Worm (Caenorhabditis elegans) whole organism, late embryonic: ENCODE measurements around the gene ZK287.9.
A peak's percentile ranks its signal among the peaks of the same experiment; 100 is the strongest.

Source experiments
- C08G9.2 ChIP-seq: sonication (generic microtip); optimal IDR thresholded peaks from 2 replicates; lab custom pipeline; 2016; ENCODE audit warnings: mild to moderate bottlenecking, missing genetic modification characterization, moderate library complexity, missing compliant biosample characterization
- C38D4.7 ChIP-seq: fragments of 200-800 bp; sonication (Bioruptor generic); optimal IDR thresholded peaks from 2 replicates; lab custom pipeline; 2018; ENCODE audit warnings: mild to moderate bottlenecking, missing genetic modification characterization, moderate library complexity, missing compliant biosample characterization
- K02D7.2 ChIP-seq: sonication (generic microtip); optimal IDR thresholded peaks from 2 replicates; lab custom pipeline; 2017; ENCODE audit warnings: mild to moderate bottlenecking, missing genetic modification characterization, missing compliant biosample characterization
- ahr-1 ChIP-seq: sonication (generic microtip); optimal IDR thresholded peaks from 2 replicates; lab custom pipeline; 2016; ENCODE audit warnings: missing genetic modification characterization, missing compliant biosample characterization
- ama-1 ChIP-seq: fragments of 150-350 bp; optimal IDR thresholded peaks from 2 replicates; lab custom pipeline; 2014
- ceh-22 ChIP-seq: sonication (generic microtip); optimal IDR thresholded peaks from 2 replicates; lab custom pipeline; 2017; ENCODE audit warnings: missing biosample characterization, missing genetic modification characterization
- ceh-24 ChIP-seq: sonication (generic microtip); optimal IDR thresholded peaks from 2 replicates; lab custom pipeline; 2016; ENCODE audit warnings: mild to moderate bottlenecking, missing genetic modification characterization, missing compliant biosample characterization
- ceh-30 ChIP-seq: fragments of 150-350 bp; optimal IDR thresholded peaks from 2 replicates; lab custom pipeline; 2014; ENCODE audit warnings: missing biosample characterization, missing genetic modification characterization
- ceh-31 ChIP-seq: sonication (generic microtip); optimal IDR thresholded peaks from 2 replicates; lab custom pipeline; 2016; ENCODE audit warnings: missing genetic modification characterization, missing compliant biosample characterization
- ceh-34 ChIP-seq: sonication (generic microtip); optimal IDR thresholded peaks from 2 replicates; lab custom pipeline; 2016; ENCODE audit warnings: mild to moderate bottlenecking, missing genetic modification characterization, missing compliant biosample characterization
- ceh-48 ChIP-seq: sonication (generic microtip); optimal IDR thresholded peaks from 2 replicates; lab custom pipeline; 2016; ENCODE audit warnings: missing genetic modification characterization, inconsistent platforms, missing compliant biosample characterization
- ceh-9 ChIP-seq: sonication (generic microtip); optimal IDR thresholded peaks from 2 replicates; lab custom pipeline; 2016; ENCODE audit warnings: mild to moderate bottlenecking, missing genetic modification characterization, inconsistent platforms, missing compliant biosample characterization
- dmd-4 ChIP-seq: sonication (generic microtip); optimal IDR thresholded peaks from 2 replicates; lab custom pipeline; 2016; ENCODE audit warnings: borderline replicate concordance, missing genetic modification characterization, missing compliant biosample characterization
- dve-1 ChIP-seq: sonication (generic microtip); optimal IDR thresholded peaks from 2 replicates; lab custom pipeline; 2017; ENCODE audit warnings: antibody characterized with exemption, mild to moderate bottlenecking, missing genetic modification characterization, missing compliant biosample characterization
- elt-4 ChIP-seq: sonication (generic microtip); optimal IDR thresholded peaks from 2 replicates; lab custom pipeline; 2016; ENCODE audit warnings: missing genetic modification characterization, missing compliant biosample characterization
- ets-4 ChIP-seq: sonication (generic microtip); optimal IDR thresholded peaks from 2 replicates; lab custom pipeline; 2016; ENCODE audit warnings: missing genetic modification characterization, missing compliant biosample characterization
- eyg-1 ChIP-seq: sonication (generic microtip); optimal IDR thresholded peaks from 2 replicates; lab custom pipeline; 2016; ENCODE audit warnings: missing genotype, missing genetic modification characterization, missing compliant biosample characterization
- fax-1 ChIP-seq: sonication (generic microtip); optimal IDR thresholded peaks from 2 replicates; lab custom pipeline; 2016; ENCODE audit warnings: missing genotype, missing genetic modification characterization, missing compliant biosample characterization
- fkh-10 ChIP-seq: fragments of 150-350 bp; optimal IDR thresholded peaks from 2 replicates; lab custom pipeline; 2014; ENCODE audit warnings: missing biosample characterization, missing genetic modification reagents, missing genetic modification characterization
- gmeb-2 ChIP-seq: sonication (generic microtip); optimal IDR thresholded peaks from 2 replicates; lab custom pipeline; 2016; ENCODE audit warnings: missing genetic modification characterization, inconsistent platforms, missing compliant biosample characterization
- hlh-13 ChIP-seq: fragments of 200-800 bp; sonication (Bioruptor generic); optimal IDR thresholded peaks from 2 replicates; lab custom pipeline; 2018; ENCODE audit warnings: mild to moderate bottlenecking, missing genetic modification characterization, missing compliant biosample characterization
- hlh-15 ChIP-seq: sonication (generic microtip); optimal IDR thresholded peaks from 2 replicates; lab custom pipeline; 2016; ENCODE audit warnings: missing genetic modification characterization, missing compliant biosample characterization
- hlh-30 ChIP-seq: sonication (generic microtip); optimal IDR thresholded peaks from 2 replicates; lab custom pipeline; 2017; ENCODE audit warnings: antibody characterized with exemption, missing genetic modification characterization, missing compliant biosample characterization; ENCODE audit not compliant: insufficient read depth
- hlh-6 ChIP-seq: sonication (generic microtip); optimal IDR thresholded peaks from 2 replicates; lab custom pipeline; 2016; ENCODE audit warnings: missing genotype, missing genetic modification characterization, missing compliant biosample characterization
- hlh-8 ChIP-seq: sonication (generic microtip); optimal IDR thresholded peaks from 2 replicates; lab custom pipeline; 2016; ENCODE audit warnings: missing genotype, missing genetic modification characterization, missing compliant biosample characterization
- mec-3 ChIP-seq: sonication (generic microtip); optimal IDR thresholded peaks from 2 replicates; lab custom pipeline; 2016; ENCODE audit warnings: borderline replicate concordance, missing genetic modification characterization, missing compliant biosample characterization
- nfya-1 ChIP-seq: sonication (generic microtip); optimal IDR thresholded peaks from 2 replicates; lab custom pipeline; 2017; ENCODE audit warnings: missing genetic modification characterization, mild to moderate bottlenecking, missing compliant biosample characterization, antibody characterized with exemption, moderate library complexity
- nhr-11 ChIP-seq: fragments of 150-350 bp; optimal IDR thresholded peaks from 2 replicates; lab custom pipeline; 2014; ENCODE audit warnings: missing biosample characterization, missing genetic modification characterization
- npax-4 ChIP-seq: sonication (generic microtip); optimal IDR thresholded peaks from 2 replicates; lab custom pipeline; 2016; ENCODE audit warnings: missing genetic modification characterization, missing compliant biosample characterization
- odd-2 ChIP-seq: sonication (generic microtip); optimal IDR thresholded peaks from 2 replicates; lab custom pipeline; 2017; ENCODE audit warnings: antibody characterized with exemption, mild to moderate bottlenecking, missing genetic modification characterization, missing compliant biosample characterization
- pha-2 ChIP-seq: sonication (generic microtip); optimal IDR thresholded peaks from 2 replicates; lab custom pipeline; 2017; ENCODE audit warnings: mild to moderate bottlenecking, missing genetic modification characterization, missing compliant biosample characterization
- pha-4 ChIP-seq: fragments of 150-350 bp; optimal IDR thresholded peaks from 2 replicates; lab custom pipeline; 2018; ENCODE audit warnings: missing biosample characterization, missing genetic modification reagents, missing genetic modification characterization
- pqm-1 ChIP-seq: sonication (generic microtip); optimal IDR thresholded peaks from 2 replicates; lab custom pipeline; 2016; ENCODE audit warnings: missing genetic modification characterization, missing compliant biosample characterization
- ref-2 ChIP-seq: sonication (generic microtip); optimal IDR thresholded peaks from 2 replicates; lab custom pipeline; 2016; ENCODE audit warnings: missing genetic modification characterization, missing compliant biosample characterization
- rnt-1 ChIP-seq: sonication (generic microtip); optimal IDR thresholded peaks from 2 replicates; lab custom pipeline; 2016; ENCODE audit warnings: missing genetic modification characterization, missing compliant biosample characterization
- sdc-2 ChIP-seq: sonication (generic microtip); optimal IDR thresholded peaks from 2 replicates; lab custom pipeline; 2016; ENCODE audit warnings: missing genotype, missing genetic modification characterization, missing compliant biosample characterization
- syd-9 ChIP-seq: sonication (generic microtip); optimal IDR thresholded peaks from 2 replicates; lab custom pipeline; 2016; ENCODE audit warnings: mild to moderate bottlenecking, missing genetic modification characterization, moderate library complexity, missing compliant biosample characterization
- tbx-7 ChIP-seq: sonication (generic microtip); optimal IDR thresholded peaks from 2 replicates; lab custom pipeline; 2016; ENCODE audit warnings: missing genotype, missing genetic modification characterization, missing compliant biosample characterization
- ttx-3 ChIP-seq: sonication (generic microtip); optimal IDR thresholded peaks from 2 replicates; lab custom pipeline; 2016; ENCODE audit warnings: missing genetic modification reagents, missing genetic modification characterization, missing compliant biosample characterization
- unc-42 ChIP-seq: sonication (generic microtip); optimal IDR thresholded peaks from 2 replicates; lab custom pipeline; 2016; ENCODE audit warnings: missing genotype, missing genetic modification characterization, missing compliant biosample characterization
- unc-86 ChIP-seq: sonication (generic microtip); optimal IDR thresholded peaks from 2 replicates; lab custom pipeline; 2016; ENCODE audit warnings: missing genetic modification characterization, missing compliant biosample characterization
- zip-5 ChIP-seq: sonication (generic microtip); optimal IDR thresholded peaks from 2 replicates; lab custom pipeline; 2016; ENCODE audit warnings: missing genetic modification characterization, missing compliant biosample characterization

Gene ZK287.9

ce11 chrV:9664620-9665019 lies 14.5 kb upstream of the ZK287.9 start (continued):
- TF ChIP-seq hlh-13 (GFP tag; lab: Kevin White, UChicago) (no peak), dve-1 (no peak), ceh-24 (tag; lab: Kevin White, UChicago) (no peak), dmd-4 (no peak), C38D4.7 (GFP tag; lab: Kevin White, UChicago) (no peak), eyg-1 (no peak), nhr-11 (no peak), mec-3 (tag; lab: Kevin White, UChicago) (no peak), hlh-30 (tag; lab: Kevin White, UChicago) (no peak), ceh-34 (tag; lab: Kevin White, UChicago) (no peak), npax-4 (no peak), ceh-30 (no peak), ceh-22 (tag; lab: Kevin White, UChicago) (no peak), ceh-31 (peak; percentile 82), pqm-1 (tag; lab: Kevin White, UChicago) (no peak), zip-5 (tag; lab: Kevin White, UChicago) (no peak), hlh-8 (tag; lab: Kevin White, UChicago) (no peak), tbx-7 (tag; lab: Kevin White, UChicago) (no peak), nfya-1 (tag; lab: Kevin White, UChicago) (peak; percentile 56), gmeb-2 (no peak), fax-1 (tag; lab: Kevin White, UChicago) (no peak), ceh-9 (tag; lab: Kevin White, UChicago) (no peak), K02D7.2 (tag; lab: Kevin White, UChicago) (no peak), odd-2 (tag; lab: Kevin White, UChicago) (no peak), ahr-1 (tag; lab: Kevin White, UChicago) (no peak), rnt-1 (no peak), elt-4 (tag; lab: Kevin White, UChicago) (no peak), unc-86 (tag; lab: Kevin White, UChicago) (peak; percentile 18), ttx-3 (tag; lab: Kevin White, UChicago) (no peak), pha-2 (tag; lab: Kevin White, UChicago) (no peak), fkh-10 (GFP tag; lab: Kevin White, UChicago) (no peak)

- TF ChIP-seq dmd-4 (no peak), unc-42 (peak; percentile 17), ref-2 (tag; lab: Kevin White, UChicago) (no peak), ceh-48 (tag; lab: Kevin White, UChicago) (no peak), fkh-10 (GFP tag; lab: Kevin White, UChicago) (peak; percentile 3), ama-1 (lab: Kevin White, UChicago) (no peak)
- TF ChIP-seq, all 69 proteins: peak for 2
Measured at ce11 chrV:9666394-9666793, 12.8 kb upstream of the ZK287.9 start, which contains the start of gene ZK287.1. Gene ZK287.1, plus strand, starts transcription at chrV:9666694.

ce11 chrV:9672495-9672894 lies 6.7 kb upstream of the ZK287.9 start:
- TF ChIP-seq hlh-15, result no peak
- TF ChIP-seq C08G9.2 (tag; lab: Kevin White, UChicago), result no peak
- TF ChIP-seq syd-9 (tag; lab: Kevin White, UChicago), result no peak
- TF ChIP-seq ceh-31, result no peak
- no peak for TF ChIP-seq nfya-1 (tag; lab: Kevin White, UChicago)
- TF ChIP-seq hlh-13 (GFP tag; lab: Kevin White, UChicago), result no peak
- no peak for TF ChIP-seq sdc-2 (tag; lab: Kevin White, UChicago)
- no peak for TF ChIP-seq ets-4 (tag; lab: Kevin White, UChicago)
- no peak for TF ChIP-seq unc-42
- no peak for TF ChIP-seq elt-4 (tag; lab: Kevin White, UChicago)
- TF ChIP-seq dmd-4, result no peak
- no peak for TF ChIP-seq ama-1 (lab: Kevin White, UChicago)
- no peak for TF ChIP-seq hlh-6 (tag; lab: Kevin White, UChicago)
- TF ChIP-seq pha-4, result no peak
- TF ChIP-seq, all 69 proteins: peak for 0
